Fruit fly (Drosophila melanogaster): ENCODE results near the gene CG31365.

DNA sequence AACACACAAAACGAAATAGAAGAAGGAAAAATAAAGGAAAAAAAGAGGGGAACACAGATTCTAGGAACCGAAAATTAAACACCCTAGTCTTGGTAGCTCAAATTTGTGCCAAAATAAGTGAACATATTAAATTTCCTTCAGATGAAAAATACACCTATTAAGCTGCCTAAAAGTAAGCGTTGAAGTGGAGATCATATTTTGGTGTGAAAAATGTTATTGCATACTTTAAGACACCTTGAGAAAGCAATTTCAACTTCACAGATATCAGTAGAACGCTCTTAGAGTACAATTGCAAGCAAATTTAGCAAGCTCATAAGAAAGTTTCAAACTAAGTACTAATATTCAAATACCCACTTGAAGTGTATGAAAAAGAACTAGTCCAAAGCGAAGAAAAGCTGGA is 15.5 kb downstream of the CG31365 start:
- TF ChIP-seq Hr4 (GFP tag; optimal IDR thresholded peaks at IDR 0.05), result no peak
- no peak for TF ChIP-seq Met (GFP tag; optimal IDR thresholded peaks at IDR 0.05)
- no peak for TF ChIP-seq net (GFP tag; optimal IDR thresholded peaks at IDR 0.05)
- no peak for TF ChIP-seq CG6276 (GFP tag; optimal IDR thresholded peaks at IDR 0.05)
- no peak for TF ChIP-seq CG4318 (GFP tag; optimal IDR thresholded peaks at IDR 0.05)
- TF ChIP-seq CG3919 (GFP tag; optimal IDR thresholded peaks at IDR 0.05), result no peak
- TF ChIP-seq spab (GFP tag; optimal IDR thresholded peaks at IDR 0.05), result no peak
- no peak for TF ChIP-seq CG6854 (GFP tag; optimal IDR thresholded peaks at IDR 0.05)
- TF ChIP-seq CG31627 (GFP tag; optimal IDR thresholded peaks at IDR 0.05), result no peak
- TF ChIP-seq dac (GFP tag; optimal IDR thresholded peaks at IDR 0.05), result no peak
- TF ChIP-seq CG7368 (GFP tag; optimal IDR thresholded peaks at IDR 0.05), result no peak
- no peak for TF ChIP-seq CG16779 (tag; optimal IDR thresholded peaks at IDR 0.05)
